ENCODE assay signal across 1 worm cellular context in the genomic region with DNA sequence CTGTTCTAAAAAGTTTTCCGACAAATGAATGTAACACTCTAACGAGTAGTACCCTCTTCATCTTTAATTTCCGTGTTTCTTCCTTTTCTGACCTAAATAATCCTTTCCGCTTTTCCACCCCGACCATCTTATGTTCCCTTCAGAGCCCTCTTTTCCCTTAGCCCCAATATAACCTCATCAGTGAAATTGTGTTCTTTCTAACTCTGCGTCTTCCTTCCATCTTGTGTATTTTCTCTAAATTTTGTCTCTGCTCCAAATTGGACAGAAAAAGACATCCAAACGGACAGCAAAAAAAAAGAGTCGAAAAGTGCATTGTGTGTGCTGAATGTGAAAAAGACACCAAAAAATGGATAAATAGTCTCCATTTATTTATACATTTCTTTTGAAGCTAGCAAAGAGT.
TF ChIP-seq lines count a peak whose summit lies in the region.

No protein-coding gene starts in this region.

TF ChIP-seq in whole organism, L2 larva, 48 proteins besides CTCF, POLR2A, EP300 and RAD21 (continued from another document):
- TF ChIP-seq zag-1 (tag; optimal IDR thresholded peaks at IDR 0.05; lab: Kevin White, UChicago): peak; percentile 16
- no peak for TF ChIP-seq egl-27 (tag; optimal IDR thresholded peaks at IDR 0.05; lab: Kevin White, UChicago)
- peak; percentile 35 for TF ChIP-seq C34F6.9 (tag; optimal IDR thresholded peaks at IDR 0.05; lab: Kevin White, UChicago)
- peak; percentile 27 for TF ChIP-seq crh-2 (tag; optimal IDR thresholded peaks at IDR 0.05; lab: Kevin White, UChicago)
